Fruit fly (Drosophila melanogaster): Measurements from ENCODE around the gene CG10748.
A peak's percentile ranks its signal among the peaks of the same experiment; 100 is the strongest.

Gene CG10748

dm6 chr3L:13011511-13011910, 39.4 kb upstream of the CG10748 start, which contains the start of gene Cul6 (continued):
- TF ChIP-seq Aef1 (GFP tag; IDR thresholded peaks at IDR 0.05): no peak

- TF ChIP-seq row (GFP tag; IDR thresholded peaks at IDR 0.05) (peak; percentile 44; the same call in 2 of the 3 replicates), CG6272 (GFP tag; IDR thresholded peaks at IDR 0.05) (no peak), E2f2 (GFP tag; IDR thresholded peaks at IDR 0.05) (peak; percentile 22; the same call in 1 of the 2 replicates), stwl (tag; optimal IDR thresholded peaks at IDR 0.05) (peak; percentile 82), Scr (GFP tag; IDR thresholded peaks at IDR 0.05; ENCODE audit: partially characterized antibody) (peak; percentile 77), CG12659 (GFP tag; optimal IDR thresholded peaks at IDR 0.05) (peak; percentile 12), CG33557 (GFP tag; optimal IDR thresholded peaks at IDR 0.05) (no peak), CG18262 (tag; optimal IDR thresholded peaks at IDR 0.05) (peak; percentile 27), CG8388 (GFP tag; optimal IDR thresholded peaks at IDR 0.05) (no peak), CG10274 (GFP tag; optimal IDR thresholded peaks at IDR 0.05) (no peak), CG6791 (GFP tag; IDR thresholded peaks at IDR 0.05; ENCODE audit: partially characterized antibody) (peak; percentile 71), Sry-δ (GFP tag; optimal IDR thresholded peaks at IDR 0.05) (peak; percentile 13), Atf-2 (GFP tag; optimal IDR thresholded peaks at IDR 0.05) (no peak), CG18011 (GFP tag; optimal IDR thresholded peaks at IDR 0.05) (no peak), nerfin-2 (GFP tag; IDR thresholded peaks at IDR 0.05; ENCODE audit: partially characterized antibody) (peak; percentile 49), CG17829 (tag; optimal IDR thresholded peaks at IDR 0.05) (peak; percentile 24), CG2129 (GFP tag; IDR thresholded peaks at IDR 0.05; ENCODE audit: partially characterized antibody) (0 out of 2 replicates have a peak, but pooled peaks have one; percentile 23), tna (GFP tag; IDR thresholded peaks at IDR 0.05; ENCODE audit: partially characterized antibody) (peak; percentile 27; the same call in 1 of the 2 replicates), CG3726 (GFP tag; IDR thresholded peaks at IDR 0.05) (no peak), D19A (tag; optimal IDR thresholded peaks at IDR 0.05) (peak; percentile 96), CG7839 (tag; optimal IDR thresholded peaks at IDR 0.05) (peak; percentile 13), Dfd (GFP tag; optimal IDR thresholded peaks at IDR 0.05) (no peak), ranshi (GFP tag; IDR thresholded peaks at IDR 0.05) (peak; percentile 7; the same call in 1 of the 2 replicates), trem (tag; optimal IDR thresholded peaks at IDR 0.05) (peak; percentile 52), jigr1 (GFP tag; IDR thresholded peaks at IDR 0.05) (no peak), bbx (GFP tag; IDR thresholded peaks at IDR 0.05; ENCODE audit: partially characterized antibody) (peak; percentile 80), Opbp (GFP tag; IDR thresholded peaks at IDR 0.05; ENCODE audit: partially characterized antibody) (peak; percentile 20; the same call in 2 of the 3 replicates), CG9932 (GFP tag; IDR thresholded peaks at IDR 0.05) (no peak), CG10209 (GFP tag; optimal IDR thresholded peaks at IDR 0.05) (no peak), CG2116 (GFP tag; optimal IDR thresholded peaks at IDR 0.05) (peak; percentile 46), lilli (GFP tag; optimal IDR thresholded peaks at IDR 0.05) (no peak), exex (tag; optimal IDR thresholded peaks at IDR 0.05) (peak; percentile 35), Dp (GFP tag; optimal IDR thresholded peaks at IDR 0.05) (peak; percentile 20), gfzf (GFP tag; optimal IDR thresholded peaks at IDR 0.05) (peak; percentile 4), sug (tag; optimal IDR thresholded peaks at IDR 0.05) (peak; percentile 5), Abd-B (GFP tag; optimal IDR thresholded peaks at IDR 0.05) (peak; percentile 56), amos (GFP tag; IDR thresholded peaks at IDR 0.05; ENCODE audit: partially characterized antibody) (peak; percentile 71), BEAF-32 (GFP tag; optimal IDR thresholded peaks at IDR 0.05) (peak; percentile 67), gem (tag; optimal IDR thresholded peaks at IDR 0.05) (peak; percentile 42), CG12391 (tag; optimal IDR thresholded peaks at IDR 0.05) (peak; percentile 10), knrl (GFP tag; IDR thresholded peaks at IDR 0.05; ENCODE audit: partially characterized antibody) (peak; percentile 70; the same call in 2 of the 3 replicates), CG14710 (tag; optimal IDR thresholded peaks at IDR 0.05) (peak; percentile 30), Bgb (GFP tag; IDR thresholded peaks at IDR 0.05; ENCODE audit: partially characterized antibody) (peak; percentile 82), CG2712 (tag; optimal IDR thresholded peaks at IDR 0.05) (peak; percentile 47)
Measured at dm6 chr3L:13007946-13008462, 35.8 kb upstream of the CG10748 start.

Measured in whole organism, embryonic.